Worm (Caenorhabditis elegans): ENCODE measurements around the gene lir-2.

DNA sequence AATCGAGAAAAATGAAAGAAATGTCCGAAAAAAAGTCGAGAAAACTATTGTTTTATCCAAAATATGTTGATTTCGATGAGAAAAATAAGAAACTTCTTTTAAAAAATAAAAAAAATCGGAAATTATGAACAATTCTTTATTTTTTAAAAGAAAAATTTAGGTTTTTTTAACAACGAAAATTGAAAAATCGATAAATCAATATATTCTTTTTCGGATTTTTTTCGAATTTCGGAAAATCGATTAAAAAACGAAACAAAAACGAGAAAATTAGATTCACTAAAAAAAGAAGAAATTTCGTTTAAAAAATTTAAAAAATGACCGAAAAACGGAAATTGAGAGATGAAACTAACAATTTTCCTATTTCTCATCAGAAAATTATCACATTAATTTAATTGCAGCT is 3.0 kb downstream of the lir-2 start:
- TF ChIP-seq R02D3.7 (tag; optimal IDR thresholded peaks at IDR 0.05) = no peak
- no peak for TF ChIP-seq unc-62 (GFP tag; optimal IDR thresholded peaks at IDR 0.05)
- no peak for TF ChIP-seq ceh-82 (tag; optimal IDR thresholded peaks at IDR 0.05)
- no peak for TF ChIP-seq skn-1 (tag; optimal IDR thresholded peaks at IDR 0.05)
- no peak for TF ChIP-seq nfya-1 (tag; optimal IDR thresholded peaks at IDR 0.05; ENCODE audit: insufficient read depth)

Measured in whole organism, L3 larva.